Fruit fly (Drosophila melanogaster) whole organism, prepupa: ENCODE data around the gene Alp11.
A peak's percentile ranks its signal among the peaks of the same experiment; 100 is the strongest.

Experiments used
- CG10631 ChIP-seq: fragments of 200-800 bp; sonication (Bioruptor generic); optimal IDR thresholded peaks from 2 replicates; lab custom pipeline; 2016; ENCODE audit warnings: missing biosample characterization, missing genetic modification characterization
- CG11294 ChIP-seq: fragments of 200-800 bp; sonication (Bioruptor generic); IDR thresholded peaks from 2 replicates; pipeline ENCODE4 v1.3.6; 2022; ENCODE audit warnings: missing biosample characterization, missing genetic modification characterization
- CG11762 ChIP-seq: fragments of 200-800 bp; sonication (Bioruptor generic); optimal IDR thresholded peaks from 3 replicates; lab custom pipeline; 2016; ENCODE audit warnings: missing biosample characterization, missing genetic modification characterization; ENCODE audit not compliant: insufficient read depth
- CG11902 ChIP-seq: fragments of 200-800 bp; sonication (Bioruptor generic); optimal IDR thresholded peaks from 3 replicates; lab custom pipeline; 2016; ENCODE audit warnings: missing biosample characterization, missing genetic modification characterization
- CG15336 ChIP-seq: fragments of 200-800 bp; sonication (Bioruptor generic); IDR thresholded peaks from 2 replicates; pipeline ENCODE4 v1.3.6; 2022; ENCODE audit warnings: missing biosample characterization, missing genetic modification characterization
- CG1621 ChIP-seq: fragments of 200-800 bp; sonication (Bioruptor generic); optimal IDR thresholded peaks from 3 replicates; lab custom pipeline; 2018; ENCODE audit warnings: missing biosample characterization, mild to moderate bottlenecking, missing genetic modification characterization
- CG3032 ChIP-seq: fragments of 200-800 bp; optimal IDR thresholded peaks from 2 replicates; lab custom pipeline; 2019; ENCODE audit warnings: missing biosample characterization, mild to moderate bottlenecking, missing genetic modification characterization, moderate library complexity
- CG32006 ChIP-seq: fragments of 200-800 bp; sonication (Bioruptor generic); optimal IDR thresholded peaks from 3 replicates; lab custom pipeline; 2017; ENCODE audit warnings: missing biosample characterization, mild to moderate bottlenecking, missing genetic modification characterization
- CG34406 ChIP-seq: fragments of 200-800 bp; sonication (Bioruptor generic); optimal IDR thresholded peaks from 3 replicates; lab custom pipeline; 2016; ENCODE audit warnings: missing biosample characterization, missing genetic modification characterization
- CG3919 ChIP-seq: fragments of 200-800 bp; sonication (Bioruptor generic); optimal IDR thresholded peaks from 3 replicates; lab custom pipeline; 2016; ENCODE audit warnings: missing biosample characterization, missing genetic modification characterization
- CG4318 ChIP-seq: fragments of 200-800 bp; sonication (Bioruptor generic); optimal IDR thresholded peaks from 3 replicates; lab custom pipeline; 2017; ENCODE audit warnings: missing biosample characterization, mild to moderate bottlenecking, missing genetic modification characterization
- CG6163 ChIP-seq: fragments of 200-800 bp; sonication (Bioruptor generic); IDR thresholded peaks from 3 replicates; pipeline ENCODE4 v1.3.6; 2022; ENCODE audit warnings: missing biosample characterization, missing genetic modification characterization
- CG6276 ChIP-seq: fragments of 200-800 bp; sonication (Bioruptor generic); optimal IDR thresholded peaks from 2 replicates; lab custom pipeline; 2017; ENCODE audit warnings: missing biosample characterization, mild to moderate bottlenecking, missing genetic modification characterization
- CG6854 ChIP-seq: fragments of 200-800 bp; sonication (Bioruptor generic); optimal IDR thresholded peaks from 2 replicates; lab custom pipeline; 2017; ENCODE audit warnings: missing biosample characterization, mild to moderate bottlenecking, missing genetic modification characterization
- CG7368 ChIP-seq: fragments of 200-800 bp; sonication (Bioruptor generic); optimal IDR thresholded peaks from 3 replicates; lab custom pipeline; 2016; ENCODE audit warnings: missing biosample characterization, missing genetic modification characterization
- CG8119 ChIP-seq: fragments of 200-800 bp; sonication (Bioruptor generic); IDR thresholded peaks from 3 replicates; pipeline ENCODE4 v1.3.6; 2022; ENCODE audit warnings: missing biosample characterization, missing genetic modification characterization
- CG8319 ChIP-seq: fragments of 200-800 bp; sonication (Bioruptor generic); optimal IDR thresholded peaks from 3 replicates; lab custom pipeline; 2016; ENCODE audit warnings: missing biosample characterization, missing genetic modification characterization
- CG8632 ChIP-seq: fragments of 200-800 bp; sonication (Bioruptor generic); optimal IDR thresholded peaks from 3 replicates; lab custom pipeline; 2016; ENCODE audit warnings: missing biosample characterization, missing genetic modification characterization
- CG9139 ChIP-seq: fragments of 200-800 bp; sonication (Bioruptor generic); optimal IDR thresholded peaks from 3 replicates; lab custom pipeline; 2017; ENCODE audit warnings: missing biosample characterization, mild to moderate bottlenecking, missing genetic modification characterization
- Eip75B ChIP-seq: fragments of 200-800 bp; sonication (Bioruptor generic); optimal IDR thresholded peaks from 3 replicates; lab custom pipeline; 2016; ENCODE audit warnings: missing biosample characterization, missing genetic modification characterization
- Eip78C ChIP-seq: fragments of 200-800 bp; sonication (Bioruptor generic); peaks from one replicate; lab custom pipeline; 2016; ENCODE audit warnings: missing biosample characterization, missing genetic modification characterization
- Eip93F ChIP-seq: fragments of 200-800 bp; sonication (Bioruptor generic); optimal IDR thresholded peaks from 2 replicates; lab custom pipeline; 2016; ENCODE audit warnings: missing biosample characterization, mild to moderate bottlenecking, missing genetic modification characterization
- Ets21C ChIP-seq: fragments of 200-800 bp; sonication (Bioruptor generic); optimal IDR thresholded peaks from 3 replicates; lab custom pipeline; 2016; ENCODE audit warnings: missing biosample characterization, missing genetic modification characterization
- Ets96B ChIP-seq: fragments of 200-800 bp; optimal IDR thresholded peaks from 2 replicates; lab custom pipeline; 2019; ENCODE audit warnings: missing biosample characterization, mild to moderate bottlenecking, missing genetic modification characterization, moderate library complexity
- Gug ChIP-seq: fragments of 200-800 bp; sonication (Bioruptor generic); IDR thresholded peaks from 2 replicates; pipeline ENCODE4 v1.3.6; 2022; ENCODE audit warnings: missing biosample characterization, missing genetic modification characterization
- Hr38 ChIP-seq: sonication (Bioruptor generic); optimal IDR thresholded peaks from 2 replicates; lab custom pipeline; 2016; ENCODE audit warnings: missing biosample characterization, missing genetic modification characterization
- Hr39 ChIP-seq: fragments of 200-800 bp; sonication (Bioruptor generic); optimal IDR thresholded peaks from 2 replicates; lab custom pipeline; 2016; ENCODE audit warnings: missing biosample characterization, missing genetic modification characterization
- Hr4 ChIP-seq: fragments of 200-800 bp; sonication (Bioruptor generic); optimal IDR thresholded peaks from 3 replicates; lab custom pipeline; 2016; ENCODE audit warnings: missing biosample characterization, missing genetic modification characterization
- Met ChIP-seq: fragments of 200-800 bp; sonication (Bioruptor generic); optimal IDR thresholded peaks from 3 replicates; lab custom pipeline; 2016; ENCODE audit warnings: missing biosample characterization, missing genetic modification characterization
- Smox ChIP-seq: fragments of 200-800 bp; sonication (Bioruptor generic); optimal IDR thresholded peaks from 3 replicates; lab custom pipeline; 2016; ENCODE audit warnings: missing biosample characterization, missing genetic modification characterization
- Sox102F ChIP-seq: fragments of 200-800 bp; sonication (Bioruptor generic); optimal IDR thresholded peaks from 2 replicates; lab custom pipeline; 2016; ENCODE audit warnings: missing biosample characterization, mild to moderate bottlenecking, missing genetic modification characterization
- Sox14 ChIP-seq: fragments of 200-800 bp; sonication (Bioruptor generic); optimal IDR thresholded peaks from 3 replicates; lab custom pipeline; 2016; ENCODE audit warnings: missing biosample characterization, missing genetic modification characterization
- achi ChIP-seq: fragments of 200-800 bp; sonication (Bioruptor generic); optimal IDR thresholded peaks from 3 replicates; lab custom pipeline; 2016; ENCODE audit warnings: missing biosample characterization, missing genetic modification characterization
- acj6 ChIP-seq: fragments of 200-800 bp; sonication (Bioruptor generic); optimal IDR thresholded peaks from 3 replicates; lab custom pipeline; 2016; ENCODE audit warnings: missing biosample characterization, missing genetic modification characterization
- dsx ChIP-seq: fragments of 200-800 bp; optimal IDR thresholded peaks from 3 replicates; lab custom pipeline; 2019; ENCODE audit warnings: missing biosample characterization, mild to moderate bottlenecking, missing genetic modification characterization, moderate library complexity; ENCODE audit not compliant: poor library complexity, severe bottlenecking
- eg ChIP-seq: fragments of 200-800 bp; sonication (Bioruptor generic); IDR thresholded peaks from 3 replicates; pipeline ENCODE4 v1.3.6; 2022; ENCODE audit warnings: missing biosample characterization, missing genetic modification characterization
- esn ChIP-seq: fragments of 200-800 bp; sonication (Bioruptor generic); optimal IDR thresholded peaks from 2 replicates; lab custom pipeline; 2016; ENCODE audit warnings: missing biosample characterization, mild to moderate bottlenecking, missing genetic modification characterization, moderate library complexity
- fd85E ChIP-seq: fragments of 200-800 bp; sonication (Bioruptor generic); optimal IDR thresholded peaks from 3 replicates; lab custom pipeline; 2016; ENCODE audit warnings: missing biosample characterization, missing genetic modification characterization
- fkh ChIP-seq: fragments of 200-800 bp; sonication (Bioruptor generic); optimal IDR thresholded peaks from 3 replicates; lab custom pipeline; 2017; ENCODE audit warnings: missing biosample characterization, mild to moderate bottlenecking, missing genetic modification characterization, moderate library complexity
- net ChIP-seq: fragments of 200-800 bp; sonication (Bioruptor generic); optimal IDR thresholded peaks from 3 replicates; lab custom pipeline; 2016; ENCODE audit warnings: missing biosample characterization, missing genetic modification characterization
- pdm3 ChIP-seq: fragments of 200-800 bp; sonication (Bioruptor generic); optimal IDR thresholded peaks from 3 replicates; lab custom pipeline; 2016; ENCODE audit warnings: missing biosample characterization, missing genetic modification characterization
- salr ChIP-seq, 2 experiments: fragments of 200-800 bp; sonication (Bioruptor generic); optimal IDR thresholded peaks; 3 replicates each; lab custom pipeline; 2016 to 2018; ENCODE audit warnings: missing biosample characterization in 2 of 2, missing genetic modification characterization in 2 of 2, mild to moderate bottlenecking in 1 of 2
- spab ChIP-seq: fragments of 200-800 bp; sonication (Bioruptor generic); optimal IDR thresholded peaks from 2 replicates; lab custom pipeline; 2017; ENCODE audit warnings: missing biosample characterization, mild to moderate bottlenecking, missing genetic modification characterization, missing genetic modification reagents
- ss ChIP-seq, 2 experiments: fragments of 200-800 bp; sonication (Bioruptor generic); optimal IDR thresholded peaks; 2 replicates in 1 of 2; 3 replicates in 1 of 2; lab custom pipeline; 2017 to 2018; ENCODE audit warnings: mild to moderate bottlenecking in 2 of 2, missing biosample characterization in 2 of 2, missing genetic modification characterization in 2 of 2, moderate library complexity in 1 of 2
- svp ChIP-seq: fragments of 200-800 bp; sonication (Bioruptor generic); peaks from one replicate; lab custom pipeline; 2016; ENCODE audit warnings: missing biosample characterization, missing genetic modification characterization
- topi ChIP-seq: fragments of 200-800 bp; sonication (Bioruptor generic); optimal IDR thresholded peaks from 3 replicates; lab custom pipeline; 2016; ENCODE audit warnings: missing biosample characterization, missing genetic modification characterization
- vri ChIP-seq: fragments of 200-800 bp; sonication (Bioruptor generic); optimal IDR thresholded peaks from 3 replicates; lab custom pipeline; 2016; ENCODE audit warnings: missing biosample characterization, mild to moderate bottlenecking, missing genetic modification characterization

Alp11 gene

DNA sequence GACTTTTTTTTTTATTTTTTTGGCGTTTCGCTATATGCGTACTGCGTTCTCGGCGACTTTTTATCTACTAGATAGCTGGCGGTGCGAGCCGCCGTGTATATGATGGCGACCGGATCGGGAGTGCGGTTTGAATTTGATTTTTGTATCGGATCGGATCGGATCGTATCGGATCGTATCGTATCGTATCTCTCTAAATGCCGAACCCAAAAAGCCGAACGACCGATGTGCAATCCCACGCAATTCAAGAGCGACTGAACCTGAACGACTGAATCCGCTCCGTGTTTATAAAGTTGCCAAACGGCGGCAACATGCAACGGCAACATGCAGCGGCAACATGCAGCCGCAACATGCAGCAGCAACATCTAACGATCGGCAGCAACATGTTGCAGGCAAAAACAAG is 38.7 kb downstream of the Alp11 start:
- no peak for TF ChIP-seq Hr38 (GFP tag; lab: Kevin White, UChicago)
- TF ChIP-seq Sox14 (GFP tag; lab: Kevin White, UChicago) = no peak
- no peak for TF ChIP-seq CG11294 (GFP tag; lab: Robert Waterston, UW)
- TF ChIP-seq acj6 (GFP tag; lab: Kevin White, UChicago) = no peak
- no peak for TF ChIP-seq Eip75B (GFP tag; lab: Kevin White, UChicago)
- TF ChIP-seq CG8119 = peak; percentile 39; the same call in 2 of the 3 replicates
- peak; percentile 35 for TF ChIP-seq dsx
- TF ChIP-seq svp (GFP tag; lab: Kevin White, UChicago) = peak; percentile 82
- TF ChIP-seq CG10631 (GFP tag; lab: Kevin White, UChicago) = no peak
- no peak for TF ChIP-seq CG8319 (GFP tag; lab: Kevin White, UChicago)
- TF ChIP-seq CG6163 (GFP tag; lab: Robert Waterston, UW) = peak; percentile 57; the same call in 1 of the 3 replicates
- no peak for TF ChIP-seq Ets96B (tag; lab: Kevin White, UChicago)
- no peak for TF ChIP-seq Hr4 (GFP tag; lab: Kevin White, UChicago)
- peak; percentile 39 for TF ChIP-seq CG1621 (tag; lab: Kevin White, UChicago)
- TF ChIP-seq salr (GFP tag; optimal IDR thresholded peaks at IDR 0.05; lab: Kevin White, UChicago) = no peak
- no peak for TF ChIP-seq CG8632 (GFP tag; lab: Kevin White, UChicago)
- TF ChIP-seq fkh = peak; percentile 6
- TF ChIP-seq pdm3 = no peak
- no peak for TF ChIP-seq topi (GFP tag; lab: Kevin White, UChicago)
- TF ChIP-seq CG3919 = peak; percentile 29
- no peak for TF ChIP-seq vri (GFP tag; lab: Kevin White, UChicago)
- TF ChIP-seq net (GFP tag; lab: Kevin White, UChicago) = no peak
- TF ChIP-seq Gug (GFP tag; lab: Robert Waterston, UW) = no peak
- TF ChIP-seq Hr39 (GFP tag; lab: Kevin White, UChicago) = no peak
- TF ChIP-seq CG6276 (GFP tag; lab: Kevin White, UChicago) = no peak
- TF ChIP-seq eg (GFP tag; lab: Robert Waterston, UW) = peak; percentile 72; the same call in 2 of the 3 replicates
- TF ChIP-seq CG4318 (GFP tag; lab: Kevin White, UChicago) = no peak
- TF ChIP-seq CG15336 = peak; percentile 47; the same call in 1 of the 2 replicates
- no peak for TF ChIP-seq CG7368 (GFP tag; lab: Kevin White, UChicago)
- no peak for TF ChIP-seq CG3032 (tag; lab: Kevin White, UChicago)
- no peak for TF ChIP-seq Sox102F (GFP tag; lab: Kevin White, UChicago)
- TF ChIP-seq CG34406 (GFP tag; lab: Kevin White, UChicago) = no peak
- no peak for TF ChIP-seq CG9139 (GFP tag; lab: Kevin White, UChicago)
- peak; percentile 17 for TF ChIP-seq CG11902 (GFP tag; lab: Kevin White, UChicago)
- TF ChIP-seq Met (GFP tag; lab: Kevin White, UChicago) = no peak
- TF ChIP-seq CG6854 (GFP tag; lab: Kevin White, UChicago) = no peak
- TF ChIP-seq Eip78C = peak; percentile 56
- TF ChIP-seq fd85E (GFP tag; lab: Kevin White, UChicago) = no peak
- no peak for TF ChIP-seq spab (GFP tag; lab: Kevin White, UChicago)
- TF ChIP-seq achi (GFP tag; lab: Kevin White, UChicago) = no peak
- peak in 1 of 2 experiments; percentile 22 for TF ChIP-seq ss (GFP tag; optimal IDR thresholded peaks at IDR 0.05; lab: Kevin White, UChicago)
- no peak for TF ChIP-seq Eip93F
- no peak for TF ChIP-seq CG11762
- TF ChIP-seq Ets21C (GFP tag; lab: Kevin White, UChicago) = no peak
- no peak for TF ChIP-seq Smox (GFP tag; lab: Kevin White, UChicago)
- TF ChIP-seq esn (GFP tag; lab: Kevin White, UChicago) = no peak
- TF ChIP-seq CG32006 (GFP tag; lab: Kevin White, UChicago) = peak; percentile 2
